Worm (Caenorhabditis elegans) whole organism, young adult: ENCODE results near the gene serp-1.2.

ENCODE experiments used
- B0261.1 ChIP-seq: sonication (generic microtip); optimal IDR thresholded peaks from 2 replicates; lab custom pipeline; 2016; ENCODE audit warnings: mild to moderate bottlenecking, missing genetic modification characterization, moderate library complexity, missing compliant biosample characterization
- B0336.3 ChIP-seq: fragments of 200-800 bp; sonication (Bioruptor generic); IDR thresholded peaks from 2 replicates; pipeline ENCODE4 v1.3.6; 2022; ENCODE audit warnings: missing genetic modification characterization, missing compliant biosample characterization
- D2030.7 ChIP-seq: fragments of 200-800 bp; sonication (Bioruptor generic); IDR thresholded peaks from 2 replicates; pipeline ENCODE4 v1.3.6; 2022; ENCODE audit warnings: missing genetic modification reagents, missing genetic modification characterization, missing compliant biosample characterization
- F57A8.1 ChIP-seq: fragments of 200-800 bp; sonication (Bioruptor generic); optimal IDR thresholded peaks from 2 replicates; lab custom pipeline; 2018; ENCODE audit warnings: mild to moderate bottlenecking, missing genetic modification characterization, moderate library complexity, missing compliant biosample characterization
- F57C9.4 ChIP-seq: sonication (generic microtip); optimal IDR thresholded peaks from 2 replicates; lab custom pipeline; 2017; ENCODE audit warnings: mild to moderate bottlenecking, missing genetic modification characterization, missing compliant biosample characterization
- T07F8.4 ChIP-seq: sonication (generic microtip); optimal IDR thresholded peaks from 2 replicates; lab custom pipeline; 2016; ENCODE audit warnings: mild to moderate bottlenecking, missing genetic modification characterization, moderate library complexity, missing compliant biosample characterization
- Y56A3A.18 ChIP-seq: fragments of 200-800 bp; sonication (Bioruptor generic); IDR thresholded peaks from 2 replicates; pipeline ENCODE4 v1.3.6; 2022; ENCODE audit warnings: missing genetic modification reagents, missing genetic modification characterization, missing compliant biosample characterization
- Y79H2A.3 ChIP-seq: fragments of 200-800 bp; sonication (Bioruptor generic); conservative IDR thresholded peaks from 2 replicates; pipeline ENCODE4 v1.3.6; 2022; ENCODE audit warnings: missing genetic modification reagents, missing genetic modification characterization, missing compliant biosample characterization
- Y95B8A.8 ChIP-seq: fragments of 200-800 bp; sonication (Bioruptor generic); IDR thresholded peaks from 2 replicates; pipeline ENCODE4 v1.3.6; 2022; ENCODE audit warnings: missing genetic modification reagents, missing genetic modification characterization, missing compliant biosample characterization
- akir-1 ChIP-seq: fragments of 200-800 bp; sonication (Bioruptor generic); optimal IDR thresholded peaks from 2 replicates; lab custom pipeline; 2018; ENCODE audit warnings: mild to moderate bottlenecking, missing genetic modification characterization, moderate library complexity, missing compliant biosample characterization
- atf-7 ChIP-seq: sonication (generic microtip); optimal IDR thresholded peaks from 2 replicates; lab custom pipeline; 2017; ENCODE audit warnings: mild to moderate bottlenecking, missing genetic modification characterization, missing compliant biosample characterization
- athp-1 ChIP-seq: sonication (generic microtip); optimal IDR thresholded peaks from 2 replicates; lab custom pipeline; 2017; ENCODE audit warnings: mild to moderate bottlenecking, missing genetic modification characterization, missing compliant biosample characterization
- attf-5 ChIP-seq: fragments of 200-800 bp; sonication (Bioruptor generic); optimal IDR thresholded peaks from 2 replicates; lab custom pipeline; 2018; ENCODE audit warnings: mild to moderate bottlenecking, missing genetic modification characterization, missing compliant biosample characterization
- bed-2 ChIP-seq: fragments of 200-800 bp; sonication (Bioruptor generic); IDR thresholded peaks from 2 replicates; pipeline ENCODE4 v1.3.6; 2022; ENCODE audit warnings: missing genetic modification reagents, missing genetic modification characterization, missing compliant biosample characterization
- cebp-2 ChIP-seq: fragments of 200-800 bp; sonication (Bioruptor generic); IDR thresholded peaks from 2 replicates; pipeline ENCODE4 v1.3.6; 2022; ENCODE audit warnings: missing genetic modification characterization, missing compliant biosample characterization
- ceh-40 ChIP-seq: fragments of 200-800 bp; sonication (Bioruptor generic); IDR thresholded peaks from 2 replicates; pipeline ENCODE4 v1.3.6; 2022; ENCODE audit warnings: missing genetic modification characterization, missing compliant biosample characterization
- ceh-58 ChIP-seq: fragments of 200-800 bp; sonication (Bioruptor generic); IDR thresholded peaks from 2 replicates; pipeline ENCODE4 v1.3.6; 2022; ENCODE audit warnings: missing genetic modification characterization, missing compliant biosample characterization
- ceh-79 ChIP-seq: sonication (generic microtip); optimal IDR thresholded peaks from 2 replicates; lab custom pipeline; 2017; ENCODE audit warnings: mild to moderate bottlenecking, missing genetic modification characterization, missing compliant biosample characterization
- ceh-91 ChIP-seq: fragments of 200-800 bp; sonication (Bioruptor generic); IDR thresholded peaks from 2 replicates; pipeline ENCODE4 v1.3.6; 2022; ENCODE audit warnings: missing genetic modification reagents, missing genetic modification characterization, missing compliant biosample characterization
- chd-7 ChIP-seq: sonication (generic microtip); optimal IDR thresholded peaks from 2 replicates; lab custom pipeline; 2016; ENCODE audit warnings: mild to moderate bottlenecking, missing genetic modification characterization, moderate library complexity, missing compliant biosample characterization
- die-1 ChIP-seq: sonication (generic microtip); optimal IDR thresholded peaks from 2 replicates; lab custom pipeline; 2016; ENCODE audit warnings: missing genotype, mild to moderate bottlenecking, missing genetic modification characterization, missing compliant biosample characterization
- dox-1 ChIP-seq: fragments of 200-800 bp; sonication (Bioruptor generic); IDR thresholded peaks from 2 replicates; pipeline ENCODE4 v1.3.6; 2022; ENCODE audit warnings: missing genetic modification reagents, missing genetic modification characterization, missing compliant biosample characterization
- dpff-1 ChIP-seq: sonication (generic microtip); optimal IDR thresholded peaks from 2 replicates; lab custom pipeline; 2017; ENCODE audit warnings: mild to moderate bottlenecking, missing genetic modification characterization, missing compliant biosample characterization
- dpl-1 ChIP-seq: fragments of 150-350 bp; optimal IDR thresholded peaks from 2 replicates; lab custom pipeline; 2014; ENCODE audit warnings: missing biosample characterization, missing genetic modification reagents, missing genetic modification characterization
- efl-1 ChIP-seq: fragments of 150-350 bp; optimal IDR thresholded peaks from 2 replicates; lab custom pipeline; 2014; ENCODE audit warnings: missing biosample characterization, missing genetic modification reagents, missing genetic modification characterization
- egl-44 ChIP-seq: fragments of 200-800 bp; sonication (Bioruptor generic); IDR thresholded peaks from 2 replicates; pipeline ENCODE4 v1.3.6; 2022; ENCODE audit warnings: missing genetic modification reagents, missing genetic modification characterization, missing compliant biosample characterization
- ekl-4 ChIP-seq: fragments of 200-800 bp; sonication (Bioruptor generic); IDR thresholded peaks from 2 replicates; pipeline ENCODE4 v1.3.6; 2022; ENCODE audit warnings: missing genetic modification reagents, missing genetic modification characterization, missing compliant biosample characterization
- ets-4 ChIP-seq: fragments of 200-800 bp; sonication (Bioruptor generic); optimal IDR thresholded peaks from 2 replicates; lab custom pipeline; 2018; ENCODE audit warnings: mild to moderate bottlenecking, missing genetic modification characterization, missing compliant biosample characterization
- hlh-12 ChIP-seq: sonication (generic microtip); optimal IDR thresholded peaks from 2 replicates; lab custom pipeline; 2016; ENCODE audit warnings: missing genetic modification characterization, missing compliant biosample characterization
- hmg-1.2 ChIP-seq: fragments of 200-800 bp; sonication (Bioruptor generic); IDR thresholded peaks from 2 replicates; pipeline ENCODE4 v1.3.6; 2022; ENCODE audit warnings: missing genetic modification reagents, missing genetic modification characterization, missing compliant biosample characterization
- hrde-1 ChIP-seq: sonication (generic microtip); optimal IDR thresholded peaks from 2 replicates; lab custom pipeline; 2016; ENCODE audit warnings: missing genetic modification characterization, mild to moderate bottlenecking, missing compliant biosample characterization, moderate library complexity, missing genotype, missing genetic modification reagents, borderline replicate concordance
- hsf-1 ChIP-seq: fragments of 200-800 bp; sonication (Bioruptor generic); IDR thresholded peaks from 2 replicates; pipeline ENCODE4 v1.3.6; 2022; ENCODE audit warnings: missing genetic modification reagents, missing genetic modification characterization, missing compliant biosample characterization
- lin-40 ChIP-seq: sonication (generic microtip); optimal IDR thresholded peaks from 2 replicates; lab custom pipeline; 2016; ENCODE audit warnings: missing genetic modification characterization, mild to moderate bottlenecking, missing compliant biosample characterization, missing genotype, missing genetic modification reagents
- lin-54 ChIP-seq: fragments of 200-800 bp; sonication (Bioruptor generic); optimal IDR thresholded peaks from 2 replicates; lab custom pipeline; 2018; ENCODE audit warnings: mild to moderate bottlenecking, missing genetic modification characterization, missing compliant biosample characterization
- mel-28 ChIP-seq: sonication (generic microtip); optimal IDR thresholded peaks from 2 replicates; lab custom pipeline; 2016; ENCODE audit warnings: borderline replicate concordance, mild to moderate bottlenecking, missing genetic modification characterization, missing compliant biosample characterization
- mxl-1 ChIP-seq: sonication (generic microtip); optimal IDR thresholded peaks from 2 replicates; lab custom pipeline; 2016; ENCODE audit warnings: missing genetic modification characterization, missing compliant biosample characterization
- nhr-80 ChIP-seq: sonication (generic microtip); optimal IDR thresholded peaks from 2 replicates; lab custom pipeline; 2016; ENCODE audit warnings: missing genetic modification characterization, missing compliant biosample characterization
- pbrm-1 ChIP-seq: fragments of 200-800 bp; sonication (Bioruptor generic); IDR thresholded peaks from 2 replicates; pipeline ENCODE4 v1.3.6; 2022; ENCODE audit warnings: missing genetic modification reagents, missing genetic modification characterization, missing compliant biosample characterization
- rcor-1 ChIP-seq: fragments of 200-800 bp; sonication (Bioruptor generic); IDR thresholded peaks from 2 replicates; pipeline ENCODE4 v1.3.6; 2022; ENCODE audit warnings: missing genetic modification reagents, missing genetic modification characterization, missing compliant biosample characterization
- repo-1 ChIP-seq: sonication (generic microtip); optimal IDR thresholded peaks from 2 replicates; lab custom pipeline; 2017; ENCODE audit warnings: mild to moderate bottlenecking, missing genetic modification characterization, missing compliant biosample characterization
- sdz-38 ChIP-seq: sonication (generic microtip); optimal IDR thresholded peaks from 2 replicates; lab custom pipeline; 2016; ENCODE audit warnings: missing genotype, missing genetic modification characterization, missing compliant biosample characterization
- snpc-1.1 ChIP-seq: sonication (generic microtip); optimal IDR thresholded peaks from 2 replicates; lab custom pipeline; 2017; ENCODE audit warnings: missing genetic modification characterization, mild to moderate bottlenecking, missing compliant biosample characterization, antibody characterized with exemption, moderate library complexity, missing genotype, missing genetic modification reagents; ENCODE audit not compliant: insufficient read depth
- tlf-1 ChIP-seq: fragments of 200-800 bp; sonication (Bioruptor generic); optimal IDR thresholded peaks from 2 replicates; lab custom pipeline; 2018; ENCODE audit warnings: mild to moderate bottlenecking, missing genetic modification characterization, missing compliant biosample characterization
- zim-3 ChIP-seq: sonication (generic microtip); optimal IDR thresholded peaks from 2 replicates; lab custom pipeline; 2017; ENCODE audit warnings: mild to moderate bottlenecking, missing genetic modification characterization, moderate library complexity, missing compliant biosample characterization
- ztf-18 ChIP-seq: sonication (generic microtip); optimal IDR thresholded peaks from 2 replicates; lab custom pipeline; 2016; ENCODE audit warnings: missing genotype, mild to moderate bottlenecking, missing genetic modification characterization, missing compliant biosample characterization
- ztf-22 ChIP-seq: fragments of 200-800 bp; sonication (Bioruptor generic); optimal IDR thresholded peaks from 2 replicates; lab custom pipeline; 2018; ENCODE audit warnings: mild to moderate bottlenecking, missing genetic modification characterization, moderate library complexity, missing compliant biosample characterization
- ztf-25 ChIP-seq: fragments of 200-800 bp; sonication (Bioruptor generic); IDR thresholded peaks from 2 replicates; pipeline ENCODE4 v1.3.6; 2022; ENCODE audit warnings: missing genetic modification reagents, missing genetic modification characterization, missing compliant biosample characterization
- ztf-3 ChIP-seq: fragments of 200-800 bp; sonication (Bioruptor generic); optimal IDR thresholded peaks from 2 replicates; lab custom pipeline; 2018; ENCODE audit warnings: mild to moderate bottlenecking, missing genetic modification characterization, missing compliant biosample characterization
- ztf-6 ChIP-seq: fragments of 200-800 bp; sonication (Bioruptor generic); IDR thresholded peaks from 2 replicates; pipeline ENCODE4 v1.3.6; 2022; ENCODE audit warnings: missing genetic modification reagents, missing genetic modification characterization, missing compliant biosample characterization

serp-1.2 gene

ce11 chrIV:8226474-8226873, 1.0 kb downstream of the serp-1.2 start:
- TF ChIP-seq mel-28 (peak; percentile 44), hmg-1.2 (0 out of 2 replicates have a peak, but pooled peaks have one; percentile 3), nhr-80 (tag; lab: Kevin White, UChicago) (no peak), B0336.3 (GFP tag; lab: Robert Waterston, UW) (peak; percentile 59; the same call in 1 of the 2 replicates), atf-7 (tag; lab: Kevin White, UChicago) (peak; percentile 2), attf-5 (GFP tag; lab: Kevin White, UChicago) (peak; percentile 10)

- no peak for TF ChIP-seq hrde-1 (tag; lab: Kevin White, UChicago)
- TF ChIP-seq T07F8.4 (tag; lab: Kevin White, UChicago), result no peak
- no peak for TF ChIP-seq F57C9.4
- no peak for TF ChIP-seq ceh-40 (GFP tag; lab: Robert Waterston, UW)
- TF ChIP-seq pbrm-1 (GFP tag; lab: Robert Waterston, UW), result no peak
- TF ChIP-seq ztf-6 (GFP tag; lab: Robert Waterston, UW), result no peak
- TF ChIP-seq B0261.1 (tag; lab: Kevin White, UChicago), result no peak
- no peak for TF ChIP-seq efl-1 (GFP tag; lab: Kevin White, UChicago)
- peak; percentile 33 for TF ChIP-seq repo-1
- TF ChIP-seq cebp-2, result no peak
- TF ChIP-seq egl-44 (GFP tag; lab: Robert Waterston, UW), result no peak
- TF ChIP-seq ztf-3 (GFP tag; lab: Kevin White, UChicago), result no peak
- TF ChIP-seq hsf-1 (GFP tag; lab: Robert Waterston, UW), result no peak
- no peak for TF ChIP-seq D2030.7
- no peak for TF ChIP-seq mxl-1
- no peak for TF ChIP-seq zim-3 (tag; lab: Kevin White, UChicago)
- TF ChIP-seq ekl-4 (GFP tag; lab: Robert Waterston, UW), result no peak
- no peak for TF ChIP-seq ceh-91 (GFP tag; lab: Robert Waterston, UW)
- TF ChIP-seq Y56A3A.18, result no peak
- no peak for TF ChIP-seq Y95B8A.8 (GFP tag; lab: Robert Waterston, UW)
- no peak for TF ChIP-seq ztf-25 (GFP tag; lab: Robert Waterston, UW)
- TF ChIP-seq ceh-58, result no peak
- no peak for TF ChIP-seq ceh-79
- no peak for TF ChIP-seq Y79H2A.3
- TF ChIP-seq lin-54 (GFP tag; lab: Kevin White, UChicago), result peak; percentile 17
- TF ChIP-seq snpc-1.1, result no peak
- no peak for TF ChIP-seq die-1 (tag; lab: Kevin White, UChicago)
- no peak for TF ChIP-seq dpl-1 (GFP tag; lab: Kevin White, UChicago)
- TF ChIP-seq hlh-12, result no peak
- TF ChIP-seq dpff-1 (tag; lab: Kevin White, UChicago), result no peak
- no peak for TF ChIP-seq bed-2
- TF ChIP-seq rcor-1 (GFP tag; lab: Robert Waterston, UW), result no peak
- TF ChIP-seq athp-1 (tag; lab: Kevin White, UChicago), result no peak
- no peak for TF ChIP-seq akir-1 (GFP tag; lab: Kevin White, UChicago)
- TF ChIP-seq F57A8.1, result no peak
- peak; percentile 50 for TF ChIP-seq ets-4 (GFP tag; lab: Kevin White, UChicago)
- peak; percentile 30 for TF ChIP-seq ztf-22 (GFP tag; lab: Kevin White, UChicago)
- TF ChIP-seq sdz-38 (tag; lab: Kevin White, UChicago), result no peak
- TF ChIP-seq dox-1 (GFP tag; lab: Robert Waterston, UW), result peak; percentile 60
- peak; percentile 3 for TF ChIP-seq tlf-1 (GFP tag; lab: Kevin White, UChicago)
- peak; percentile 1 for TF ChIP-seq ztf-18 (tag; lab: Kevin White, UChicago)
- no peak for TF ChIP-seq chd-7
- TF ChIP-seq lin-40, result peak; percentile 40
Measured at ce11 chrIV:8229523-8229922, 4.0 kb downstream of the serp-1.2 start.
